Fruit fly (Drosophila melanogaster) whole organism, pupa: Measurements from ENCODE around the gene CG33158.

Experiments used
- CG10348 ChIP-seq: fragments of 200-800 bp; sonication (Bioruptor generic); IDR thresholded peaks from 2 replicates; pipeline ENCODE4 v1.3.6; 2022; ENCODE audit warnings: missing biosample characterization, missing genetic modification characterization
- CG12605 ChIP-seq: fragments of 200-800 bp; sonication (Bioruptor generic); IDR thresholded peaks from 2 replicates; pipeline ENCODE4 v1.3.6; 2022; ENCODE audit warnings: missing biosample characterization, missing genetic modification characterization
- CG13204 ChIP-seq: fragments of 200-800 bp; sonication (Bioruptor generic); optimal IDR thresholded peaks from 2 replicates; lab custom pipeline; 2018; ENCODE audit warnings: missing biosample characterization, mild to moderate bottlenecking, missing genetic modification characterization, moderate library complexity
- CG14655 ChIP-seq: fragments of 200-800 bp; sonication (Bioruptor generic); optimal IDR thresholded peaks from 3 replicates; lab custom pipeline; 2017; ENCODE audit warnings: mild to moderate bottlenecking, missing biosample characterization, missing genetic modification reagents, missing genetic modification characterization
- CG15710 ChIP-seq: fragments of 200-800 bp; sonication (Bioruptor generic); optimal IDR thresholded peaks from 2 replicates; lab custom pipeline; 2018; ENCODE audit warnings: missing biosample characterization, mild to moderate bottlenecking, missing genetic modification characterization, moderate library complexity
- CG17806 ChIP-seq: fragments of 200-800 bp; sonication (Bioruptor generic); optimal IDR thresholded peaks from 2 replicates; lab custom pipeline; 2018; ENCODE audit warnings: missing biosample characterization, mild to moderate bottlenecking, missing genetic modification characterization, moderate library complexity
- CG32121 ChIP-seq: fragments of 200-800 bp; sonication (Bioruptor generic); IDR thresholded peaks from 2 replicates; pipeline ENCODE4 v1.3.6; 2022; ENCODE audit warnings: missing biosample characterization, missing genetic modification characterization
- CG34367 ChIP-seq: fragments of 200-800 bp; sonication (Bioruptor generic); optimal IDR thresholded peaks from 2 replicates; lab custom pipeline; 2018; ENCODE audit warnings: missing biosample characterization, mild to moderate bottlenecking, missing genetic modification characterization
- CG4496 ChIP-seq: fragments of 200-800 bp; sonication (Bioruptor generic); IDR thresholded peaks from 3 replicates; pipeline ENCODE4 v1.3.6; 2022; ENCODE audit warnings: missing biosample characterization, missing genetic modification characterization
- CG8301 ChIP-seq: fragments of 200-800 bp; sonication (Bioruptor generic); optimal IDR thresholded peaks from 2 replicates; lab custom pipeline; 2018; ENCODE audit warnings: missing biosample characterization, mild to moderate bottlenecking, missing genetic modification characterization
- Pif1B ChIP-seq: fragments of 200-800 bp; sonication (Bioruptor generic); optimal IDR thresholded peaks from 3 replicates; lab custom pipeline; 2016; ENCODE audit warnings: missing biosample characterization, missing genetic modification characterization
- Snoo ChIP-seq: fragments of 200-800 bp; sonication (Bioruptor generic); optimal IDR thresholded peaks from 3 replicates; lab custom pipeline; 2017; ENCODE audit warnings: missing biosample characterization, mild to moderate bottlenecking, missing genetic modification characterization, inconsistent platforms
- fd96Ca ChIP-seq: fragments of 200-800 bp; sonication (Bioruptor generic); IDR thresholded peaks from 3 replicates; pipeline ENCODE4 v1.3.6; 2022; ENCODE audit warnings: missing biosample characterization, missing genetic modification characterization
- rn ChIP-seq: fragments of 200-800 bp; sonication (Bioruptor generic); IDR thresholded peaks from 2 replicates; pipeline ENCODE4 v1.3.6; 2022; ENCODE audit warnings: missing biosample characterization, missing genetic modification characterization

dm6 chr3L:16381184-16381797 is 38.1 kb upstream of the CG33158 start, which contains the start of gene Agpat4:
- TF ChIP-seq CG34367 (tag; lab: Kevin White, UChicago) (no peak), CG13204 (GFP tag; lab: Kevin White, UChicago) (no peak), CG12605 (GFP tag; lab: Robert Waterston, UW) (no peak), CG14655 (no peak), Pif1B (GFP tag; lab: Kevin White, UChicago) (no peak), rn (GFP tag; lab: Robert Waterston, UW) (no peak), Snoo (tag; lab: Kevin White, UChicago) (no peak), CG4496 (GFP tag; lab: Robert Waterston, UW) (no peak), CG8301 (tag; lab: Kevin White, UChicago) (no peak), CG10348 (no peak), fd96Ca (GFP tag; lab: Robert Waterston, UW) (no peak), CG15710 (tag; lab: Kevin White, UChicago) (no peak), CG32121 (no peak), CG17806 (tag; lab: Kevin White, UChicago) (no peak)
